Worm (Caenorhabditis elegans): ENCODE data around the gene F56B3.9.

DNA sequence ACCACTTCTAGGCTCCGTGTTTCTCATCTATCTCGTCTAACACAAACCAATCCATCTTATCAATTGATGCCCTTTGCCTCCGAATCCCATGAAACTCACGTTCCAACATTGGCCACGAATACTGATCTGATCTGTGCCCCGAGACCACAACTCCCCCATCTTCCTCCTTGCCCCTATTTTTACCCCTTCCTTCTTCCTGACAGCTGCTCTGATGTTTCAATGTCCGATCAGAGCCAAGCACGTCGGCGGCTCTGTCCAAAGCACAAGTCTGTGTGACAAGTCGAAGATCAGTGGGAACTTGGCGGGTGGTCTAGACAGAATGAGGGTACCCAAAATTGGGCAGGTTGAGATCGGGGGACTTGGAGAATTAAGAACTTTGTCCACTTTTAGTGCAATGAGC lies 24.8 kb upstream of the F56B3.9 start:
- no peak for TF ChIP-seq pbrm-1 (GFP tag; IDR thresholded peaks at IDR 0.05)
- TF ChIP-seq nfya-2 (GFP tag; IDR thresholded peaks at IDR 0.05): no peak
- no peak for TF ChIP-seq ets-4 (GFP tag; optimal IDR thresholded peaks at IDR 0.05)
- no peak for TF ChIP-seq lin-40 (tag; optimal IDR thresholded peaks at IDR 0.05)
- no peak for TF ChIP-seq attf-6 (GFP tag; IDR thresholded peaks at IDR 0.05)
- no peak for TF ChIP-seq hrde-1 (tag; optimal IDR thresholded peaks at IDR 0.05; ENCODE audit: borderline replicate concordance)
- no peak for TF ChIP-seq pha-4 (tag; optimal IDR thresholded peaks at IDR 0.05)
- no peak for TF ChIP-seq F49E8.2 (tag; optimal IDR thresholded peaks at IDR 0.05; ENCODE audit: insufficient read depth)
- no peak for TF ChIP-seq ztf-28 (GFP tag; IDR thresholded peaks at IDR 0.05)
- TF ChIP-seq lsl-1 (GFP tag; optimal IDR thresholded peaks at IDR 0.05): no peak
- no peak for TF ChIP-seq sea-2 (GFP tag; IDR thresholded peaks at IDR 0.05)
- TF ChIP-seq unc-62 (GFP tag; optimal IDR thresholded peaks at IDR 0.05): no peak
- no peak for TF ChIP-seq attf-3 (GFP tag; conservative IDR thresholded peaks at IDR 0.05)
